Fruit fly (Drosophila melanogaster) whole organism, pupa: ENCODE results near the gene Mcr.

Experiments used
- CG8159 ChIP-seq: fragments of 200-800 bp; sonication (Bioruptor generic); optimal IDR thresholded peaks from 3 replicates; lab custom pipeline; 2018; ENCODE audit warnings: missing biosample characterization, mild to moderate bottlenecking, missing genetic modification characterization, moderate library complexity
- D1 ChIP-seq: fragments of 200-800 bp; sonication (Bioruptor generic); optimal IDR thresholded peaks from 2 replicates; lab custom pipeline; 2018; ENCODE audit warnings: missing biosample characterization, mild to moderate bottlenecking, missing genetic modification characterization, moderate library complexity

DNA sequence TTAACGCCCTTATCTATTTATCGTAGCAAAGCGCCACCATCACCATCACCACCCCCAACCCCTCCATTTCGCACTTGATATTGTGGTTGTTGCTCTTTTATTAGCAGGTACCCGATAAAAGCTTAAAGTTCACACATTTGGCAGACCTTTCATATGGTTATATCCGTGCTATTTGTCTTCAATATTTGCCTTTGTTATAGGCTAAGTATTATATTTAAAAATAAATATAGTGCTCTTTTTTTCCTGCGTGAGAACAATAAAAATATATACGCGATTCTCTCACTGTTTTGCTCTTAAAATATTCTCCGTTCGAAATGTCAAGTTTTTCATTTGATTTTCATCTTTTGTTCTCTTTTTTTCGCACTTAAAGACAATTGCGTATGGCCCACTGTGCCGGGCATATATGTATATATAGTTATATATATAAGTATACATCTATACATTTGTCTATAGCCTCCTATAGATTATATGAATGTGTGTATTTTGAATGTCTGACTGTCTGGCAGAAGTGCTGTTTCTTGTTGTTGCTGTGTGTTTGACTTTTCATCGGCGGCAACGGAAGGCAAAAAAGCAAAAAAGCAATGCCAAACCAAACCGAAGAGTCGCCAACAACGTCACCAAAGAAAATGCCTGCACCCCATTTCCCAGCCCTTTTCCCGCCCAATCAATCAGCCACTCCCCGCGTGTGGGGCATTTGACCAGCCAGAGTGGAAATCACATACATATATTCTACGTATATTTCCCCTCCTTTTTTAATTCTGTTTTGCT, 11.5 kb upstream of the Mcr start:
- TF ChIP-seq D1 (tag; lab: Kevin White, UChicago), result no peak
- no peak for TF ChIP-seq CG8159
